Worm (Caenorhabditis elegans) whole organism, young adult: ENCODE data around the gene ceh-43.

Source experiments
- B0019.2 ChIP-seq: fragments of 200-800 bp; sonication (Bioruptor generic); conservative IDR thresholded peaks from 2 replicates; pipeline ENCODE4 v1.3.6; 2022; ENCODE audit warnings: missing genetic modification reagents, missing genetic modification characterization, missing compliant biosample characterization
- B0035.1 ChIP-seq: sonication (generic microtip); optimal IDR thresholded peaks from 2 replicates; lab custom pipeline; 2016; ENCODE audit warnings: missing genetic modification characterization, mild to moderate bottlenecking, missing compliant biosample characterization, missing genotype, missing genetic modification reagents
- B0261.1 ChIP-seq: sonication (generic microtip); optimal IDR thresholded peaks from 2 replicates; lab custom pipeline; 2016; ENCODE audit warnings: mild to moderate bottlenecking, missing genetic modification characterization, moderate library complexity, missing compliant biosample characterization
- F23B12.7 ChIP-seq: sonication (generic microtip); optimal IDR thresholded peaks from 2 replicates; lab custom pipeline; 2017; ENCODE audit warnings: missing genetic modification characterization, mild to moderate bottlenecking, missing compliant biosample characterization, antibody characterized with exemption, moderate library complexity; ENCODE audit not compliant: insufficient read depth
- F33H1.4 ChIP-seq: fragments of 200-800 bp; sonication (Bioruptor generic); IDR thresholded peaks from 2 replicates; pipeline ENCODE4 v1.3.6; 2022; ENCODE audit warnings: missing genetic modification reagents, missing genetic modification characterization, missing compliant biosample characterization
- F37B4.10 ChIP-seq: fragments of 200-800 bp; sonication (Bioruptor generic); IDR thresholded peaks from 2 replicates; pipeline ENCODE4 v1.3.6; 2022; ENCODE audit warnings: missing genetic modification characterization, missing compliant biosample characterization
- F39B2.1 ChIP-seq: fragments of 200-800 bp; sonication (Bioruptor generic); IDR thresholded peaks from 2 replicates; pipeline ENCODE4 v1.3.6; 2022; ENCODE audit warnings: missing genetic modification reagents, missing genetic modification characterization, missing compliant biosample characterization
- T07F8.4 ChIP-seq: sonication (generic microtip); optimal IDR thresholded peaks from 2 replicates; lab custom pipeline; 2016; ENCODE audit warnings: mild to moderate bottlenecking, missing genetic modification characterization, moderate library complexity, missing compliant biosample characterization
- ZK185.1 ChIP-seq: sonication (generic microtip); optimal IDR thresholded peaks from 2 replicates; lab custom pipeline; 2016; ENCODE audit warnings: mild to moderate bottlenecking, missing genetic modification characterization, missing compliant biosample characterization; ENCODE audit not compliant: poor library complexity, severe bottlenecking
- aptf-2 ChIP-seq: fragments of 200-800 bp; sonication (Bioruptor generic); conservative IDR thresholded peaks from 2 replicates; pipeline ENCODE4 v1.3.6; 2022; ENCODE audit warnings: missing genetic modification reagents, missing genetic modification characterization, missing compliant biosample characterization
- athp-1 ChIP-seq: sonication (generic microtip); optimal IDR thresholded peaks from 2 replicates; lab custom pipeline; 2017; ENCODE audit warnings: mild to moderate bottlenecking, missing genetic modification characterization, missing compliant biosample characterization
- attf-3 ChIP-seq: fragments of 200-800 bp; sonication (Bioruptor generic); conservative IDR thresholded peaks from 2 replicates; pipeline ENCODE4 v1.3.6; 2022; ENCODE audit warnings: missing genetic modification reagents, missing genetic modification characterization, missing compliant biosample characterization
- attf-6 ChIP-seq: fragments of 200-800 bp; sonication (Bioruptor generic); IDR thresholded peaks from 2 replicates; pipeline ENCODE4 v1.3.6; 2022; ENCODE audit warnings: missing genetic modification reagents, missing genetic modification characterization, missing compliant biosample characterization
- cebp-1 ChIP-seq, 2 experiments: fragments of 200-800 bp in 1 of 2; sonication (Bioruptor generic) in 1 of 2; sonication (generic microtip) in 1 of 2; IDR thresholded peaks in 1 of 2; optimal IDR thresholded peaks in 1 of 2; 2 replicates each; pipeline versions ENCODE4 v1.3.6 to Lab custom; 2017 to 2022; ENCODE audit warnings: missing compliant biosample characterization in 2 of 2, missing genetic modification characterization in 2 of 2, mild to moderate bottlenecking in 1 of 2, missing genetic modification reagents in 1 of 2, moderate library complexity in 1 of 2
- chd-7 ChIP-seq: sonication (generic microtip); optimal IDR thresholded peaks from 2 replicates; lab custom pipeline; 2016; ENCODE audit warnings: mild to moderate bottlenecking, missing genetic modification characterization, moderate library complexity, missing compliant biosample characterization
- die-1 ChIP-seq: sonication (generic microtip); optimal IDR thresholded peaks from 2 replicates; lab custom pipeline; 2016; ENCODE audit warnings: missing genotype, mild to moderate bottlenecking, missing genetic modification characterization, missing compliant biosample characterization
- dox-1 ChIP-seq: fragments of 200-800 bp; sonication (Bioruptor generic); IDR thresholded peaks from 2 replicates; pipeline ENCODE4 v1.3.6; 2022; ENCODE audit warnings: missing genetic modification reagents, missing genetic modification characterization, missing compliant biosample characterization
- efl-1 ChIP-seq: fragments of 150-350 bp; optimal IDR thresholded peaks from 2 replicates; lab custom pipeline; 2014; ENCODE audit warnings: missing biosample characterization, missing genetic modification reagents, missing genetic modification characterization
- him-1 ChIP-seq: sonication (generic microtip); optimal IDR thresholded peaks from 2 replicates; lab custom pipeline; 2016; ENCODE audit warnings: missing genotype, missing genetic modification reagents, missing genetic modification characterization, missing compliant biosample characterization
- hlh-12 ChIP-seq: sonication (generic microtip); optimal IDR thresholded peaks from 2 replicates; lab custom pipeline; 2016; ENCODE audit warnings: missing genetic modification characterization, missing compliant biosample characterization
- hlh-26 ChIP-seq: fragments of 200-800 bp; sonication (Bioruptor generic); conservative IDR thresholded peaks from 2 replicates; pipeline ENCODE4 v1.3.6; 2022; ENCODE audit warnings: missing genetic modification reagents, missing genetic modification characterization, missing compliant biosample characterization
- hmg-1.2 ChIP-seq: fragments of 200-800 bp; sonication (Bioruptor generic); IDR thresholded peaks from 2 replicates; pipeline ENCODE4 v1.3.6; 2022; ENCODE audit warnings: missing genetic modification reagents, missing genetic modification characterization, missing compliant biosample characterization
- hrde-1 ChIP-seq: sonication (generic microtip); optimal IDR thresholded peaks from 2 replicates; lab custom pipeline; 2016; ENCODE audit warnings: missing genetic modification characterization, mild to moderate bottlenecking, missing compliant biosample characterization, moderate library complexity, missing genotype, missing genetic modification reagents, borderline replicate concordance
- lag-1 ChIP-seq: fragments of 200-800 bp; sonication (Bioruptor generic); IDR thresholded peaks from 2 replicates; pipeline ENCODE4 v1.3.6; 2022; ENCODE audit warnings: missing genetic modification reagents, missing genetic modification characterization, missing compliant biosample characterization
- lin-26 ChIP-seq: fragments of 200-800 bp; sonication (Bioruptor generic); IDR thresholded peaks from 2 replicates; pipeline ENCODE4 v1.3.6; 2022; ENCODE audit warnings: missing genetic modification reagents, missing genetic modification characterization, missing compliant biosample characterization
- lin-54 ChIP-seq: fragments of 200-800 bp; sonication (Bioruptor generic); optimal IDR thresholded peaks from 2 replicates; lab custom pipeline; 2018; ENCODE audit warnings: mild to moderate bottlenecking, missing genetic modification characterization, missing compliant biosample characterization
- lsy-27 ChIP-seq: sonication (generic microtip); optimal IDR thresholded peaks from 2 replicates; lab custom pipeline; 2017; ENCODE audit warnings: missing genetic modification characterization, mild to moderate bottlenecking, missing compliant biosample characterization, antibody characterized with exemption, missing genotype, borderline replicate concordance; ENCODE audit not compliant: insufficient read depth
- madf-3 ChIP-seq: fragments of 200-800 bp; sonication (Bioruptor generic); IDR thresholded peaks from 2 replicates; pipeline ENCODE4 v1.3.6; 2022; ENCODE audit warnings: missing genetic modification reagents, missing genetic modification characterization, missing compliant biosample characterization
- madf-6 ChIP-seq: fragments of 200-800 bp; sonication (Bioruptor generic); IDR thresholded peaks from 2 replicates; pipeline ENCODE4 v1.3.6; 2022; ENCODE audit warnings: missing genetic modification reagents, missing genetic modification characterization, missing compliant biosample characterization
- nfya-1 ChIP-seq: sonication (generic microtip); optimal IDR thresholded peaks from 2 replicates; lab custom pipeline; 2017; ENCODE audit warnings: antibody characterized with exemption, missing compliant biosample characterization, missing genetic modification characterization, borderline replicate concordance; ENCODE audit not compliant: insufficient read depth
- nfya-2 ChIP-seq: fragments of 200-800 bp; sonication (Bioruptor generic); IDR thresholded peaks from 2 replicates; pipeline ENCODE4 v1.3.6; 2022; ENCODE audit warnings: missing genetic modification reagents, missing genetic modification characterization, missing compliant biosample characterization
- nfyb-1 ChIP-seq: fragments of 200-800 bp; sonication (Bioruptor generic); IDR thresholded peaks from 2 replicates; pipeline ENCODE4 v1.3.6; 2022; ENCODE audit warnings: missing genetic modification reagents, missing genetic modification characterization, missing compliant biosample characterization
- nhr-90 ChIP-seq: sonication (generic microtip); optimal IDR thresholded peaks from 2 replicates; lab custom pipeline; 2016; ENCODE audit warnings: missing genotype, mild to moderate bottlenecking, missing genetic modification characterization, missing compliant biosample characterization
- pbrm-1 ChIP-seq: fragments of 200-800 bp; sonication (Bioruptor generic); IDR thresholded peaks from 2 replicates; pipeline ENCODE4 v1.3.6; 2022; ENCODE audit warnings: missing genetic modification reagents, missing genetic modification characterization, missing compliant biosample characterization
- rec-8 ChIP-seq, 2 experiments: sonication (generic microtip); optimal IDR thresholded peaks; 2 replicates each; lab custom pipeline; 2016; ENCODE audit warnings: mild to moderate bottlenecking in 2 of 2, missing genetic modification characterization in 2 of 2, missing genetic modification reagents in 2 of 2, missing genotype in 2 of 2, missing biosample characterization in 1 of 2, missing compliant biosample characterization in 1 of 2, moderate library complexity in 1 of 2
- repo-1 ChIP-seq: sonication (generic microtip); optimal IDR thresholded peaks from 2 replicates; lab custom pipeline; 2017; ENCODE audit warnings: mild to moderate bottlenecking, missing genetic modification characterization, missing compliant biosample characterization
- sea-2 ChIP-seq: fragments of 200-800 bp; sonication (Bioruptor generic); IDR thresholded peaks from 2 replicates; pipeline ENCODE4 v1.3.6; 2022; ENCODE audit warnings: missing genetic modification characterization, missing compliant biosample characterization
- snpc-4 ChIP-seq, 5 experiments: fragments of 150-350 bp in 1 of 5; sonication (generic microtip) in 4 of 5; optimal IDR thresholded peaks; 2 replicates each; lab custom pipeline; 2014 to 2018; ENCODE audit warnings: missing genetic modification characterization in 5 of 5, missing biosample characterization in 3 of 5, antibody characterized with exemption in 2 of 5, mild to moderate bottlenecking in 2 of 5, missing compliant biosample characterization in 2 of 5, missing genotype in 2 of 5, moderate library complexity in 2 of 5, missing genetic modification reagents in 1 of 5
- sptf-2 ChIP-seq: fragments of 200-800 bp; sonication (Bioruptor generic); optimal IDR thresholded peaks from 2 replicates; lab custom pipeline; 2018; ENCODE audit warnings: mild to moderate bottlenecking, missing genetic modification characterization, missing compliant biosample characterization
- tbp1 ChIP-seq: fragments of 200-800 bp; sonication (Bioruptor generic); optimal IDR thresholded peaks from 2 replicates; lab custom pipeline; 2018; ENCODE audit warnings: mild to moderate bottlenecking, missing genetic modification characterization, missing compliant biosample characterization
- zim-3 ChIP-seq: sonication (generic microtip); optimal IDR thresholded peaks from 2 replicates; lab custom pipeline; 2017; ENCODE audit warnings: mild to moderate bottlenecking, missing genetic modification characterization, moderate library complexity, missing compliant biosample characterization
- ztf-25 ChIP-seq: fragments of 200-800 bp; sonication (Bioruptor generic); IDR thresholded peaks from 2 replicates; pipeline ENCODE4 v1.3.6; 2022; ENCODE audit warnings: missing genetic modification reagents, missing genetic modification characterization, missing compliant biosample characterization
- ztf-28 ChIP-seq: fragments of 200-800 bp; sonication (Bioruptor generic); IDR thresholded peaks from 2 replicates; pipeline ENCODE4 v1.3.6; 2022; ENCODE audit warnings: missing genetic modification reagents, missing genetic modification characterization, missing compliant biosample characterization
- ztf-3 ChIP-seq: fragments of 200-800 bp; sonication (Bioruptor generic); optimal IDR thresholded peaks from 2 replicates; lab custom pipeline; 2018; ENCODE audit warnings: mild to moderate bottlenecking, missing genetic modification characterization, missing compliant biosample characterization
- ztf-6 ChIP-seq: fragments of 200-800 bp; sonication (Bioruptor generic); IDR thresholded peaks from 2 replicates; pipeline ENCODE4 v1.3.6; 2022; ENCODE audit warnings: missing genetic modification reagents, missing genetic modification characterization, missing compliant biosample characterization

ceh-43 gene

ce11 chrIII:4449893-4450579 is at the start of gene ceh-43:
Gene ceh-43 (minus strand): TSS chrIII:4449943.
- TF ChIP-seq snpc-4 (GFP tag; optimal IDR thresholded peaks at IDR 0.05; lab: Kevin White, UChicago) (peak; percentile 11), snpc-4 (tag; optimal IDR thresholded peaks at IDR 0.05; lab: Kevin White, UChicago) (peak in 1 of 4 experiments; percentile 17), athp-1 (no peak), hmg-1.2 (GFP tag; lab: Robert Waterston, UW) (peak; percentile 53), chd-7 (tag; lab: Kevin White, UChicago) (no peak), rec-8 (tag; optimal IDR thresholded peaks at IDR 0.05; lab: Kevin White, UChicago) (peak in 1 of 2 experiments; percentile 11), die-1 (tag; lab: Kevin White, UChicago) (peak; percentile 35), ztf-3 (no peak), pbrm-1 (GFP tag; lab: Robert Waterston, UW) (peak; percentile 60), attf-6 (GFP tag; lab: Robert Waterston, UW) (no peak), dox-1 (GFP tag; lab: Robert Waterston, UW) (no peak), F39B2.1 (GFP tag; lab: Robert Waterston, UW) (no peak), ztf-28 (GFP tag; lab: Robert Waterston, UW) (0 out of 2 replicates have a peak, but pooled peaks have one; percentile 38), B0035.1 (tag; lab: Kevin White, UChicago) (no peak), madf-3 (GFP tag; lab: Robert Waterston, UW) (0 out of 2 replicates have a peak, but pooled peaks have one; percentile 44), lag-1 (no peak), aptf-2 (GFP tag; lab: Robert Waterston, UW) (no peak), sea-2 (no peak), B0019.2 (GFP tag; lab: Robert Waterston, UW) (peak; percentile 57), lin-54 (GFP tag; lab: Kevin White, UChicago) (peak; percentile 15), efl-1 (GFP tag; lab: Kevin White, UChicago) (no peak), B0261.1 (tag; lab: Kevin White, UChicago) (peak; percentile 71), lsy-27 (tag; lab: Kevin White, UChicago) (no peak), nfya-2 (GFP tag; lab: Robert Waterston, UW) (no peak), F37B4.10 (GFP tag; lab: Robert Waterston, UW) (no peak), ztf-6 (GFP tag; lab: Robert Waterston, UW) (no peak), ztf-25 (GFP tag; lab: Robert Waterston, UW) (no peak), hlh-26 (GFP tag; lab: Robert Waterston, UW) (no peak), ZK185.1 (tag; lab: Kevin White, UChicago) (peak; percentile 20), F33H1.4 (GFP tag; lab: Robert Waterston, UW) (peak; percentile 45), madf-6 (GFP tag; lab: Robert Waterston, UW) (peak; percentile 64; the same call in 1 of the 2 replicates), tbp1 (peak; percentile 92), hlh-12 (no peak), zim-3 (tag; lab: Kevin White, UChicago) (no peak), hrde-1 (tag; lab: Kevin White, UChicago) (no peak), cebp-1 (GFP tag; IDR thresholded peaks at IDR 0.05; lab: Robert Waterston, UW) (no peak), cebp-1 (tag; optimal IDR thresholded peaks at IDR 0.05; lab: Kevin White, UChicago) (peak; percentile 19), sptf-2 (no peak), repo-1 (no peak), attf-3 (GFP tag; lab: Robert Waterston, UW) (no peak), him-1 (tag; lab: Kevin White, UChicago) (peak; percentile 46), F23B12.7 (tag; lab: Kevin White, UChicago) (peak; percentile 11), nhr-90 (tag; lab: Kevin White, UChicago) (peak; percentile 11), T07F8.4 (no peak), nfya-1 (tag; lab: Kevin White, UChicago) (no peak), lin-26 (GFP tag; lab: Robert Waterston, UW) (peak; percentile 78), nfyb-1 (GFP tag; lab: Robert Waterston, UW) (0 out of 2 replicates have a peak, but pooled peaks have one; percentile 32)
